Worm (Caenorhabditis elegans) whole organism, L2 larva: ENCODE measurements around the gene pri-1.

Experiments used
- sma-9 ChIP-seq, 2 experiments: fragments of 150-350 bp in 1 of 2; sonication (generic microtip) in 1 of 2; optimal IDR thresholded peaks; 2 replicates each; lab custom pipeline; 2014 to 2016; ENCODE audit warnings: missing genetic modification characterization in 2 of 2, mild to moderate bottlenecking in 1 of 2, missing biosample characterization in 1 of 2, missing compliant biosample characterization in 1 of 2, missing genetic modification reagents in 1 of 2, moderate library complexity in 1 of 2
- zag-1 ChIP-seq: fragments of 150-350 bp; optimal IDR thresholded peaks from 2 replicates; lab custom pipeline; 2014; ENCODE audit warnings: missing biosample characterization, missing genetic modification characterization

ce11 chrIII:9563235-9563634, 50.8 kb downstream of the pri-1 start, which contains the start of gene C48B4.9:
- TF ChIP-seq zag-1 (no peak), sma-9 (GFP tag; optimal IDR thresholded peaks at IDR 0.05; lab: Kevin White, UChicago) (no peak), sma-9 (tag; optimal IDR thresholded peaks at IDR 0.05; lab: Kevin White, UChicago) (no peak)
